Fruit fly (Drosophila melanogaster) whole organism, embryonic: Measurements from ENCODE around the gene tank.

Experiments used
- Atf-2 ChIP-seq: fragments of 200-800 bp; sonication (Bioruptor generic); optimal IDR thresholded peaks from 2 replicates; lab custom pipeline; 2016; ENCODE audit warnings: missing biosample characterization, missing genetic modification characterization
- B-H1 ChIP-seq: fragments of 200-800 bp; sonication (Bioruptor generic); IDR thresholded peaks from 3 replicates; pipeline ENCODE4 v1.3.6; 2022; ENCODE audit warnings: missing biosample characterization, missing genetic modification characterization
- BEAF-32 ChIP-seq: fragments of 200-800 bp; sonication (Bioruptor generic); optimal IDR thresholded peaks from 3 replicates; lab custom pipeline; 2017; ENCODE audit warnings: missing biosample characterization, missing genetic modification characterization, mild to moderate bottlenecking, moderate library complexity, missing genetic modification reagents
- Bdp1 ChIP-seq: fragments of 200-800 bp; sonication (Bioruptor generic); optimal IDR thresholded peaks from 3 replicates; lab custom pipeline; 2016; ENCODE audit warnings: missing biosample characterization, missing genetic modification characterization
- C15 ChIP-seq: fragments of 200-800 bp; sonication (Bioruptor generic); IDR thresholded peaks from 3 replicates; pipeline ENCODE4 v1.3.6; 2022; ENCODE audit warnings: missing biosample characterization, missing genetic modification characterization
- CG10274 ChIP-seq: fragments of 200-800 bp; sonication (Bioruptor generic); optimal IDR thresholded peaks from 3 replicates; lab custom pipeline; 2017; ENCODE audit warnings: missing biosample characterization, mild to moderate bottlenecking, missing genetic modification characterization
- CG10321 ChIP-seq: fragments of 200-800 bp; sonication (Bioruptor generic); IDR thresholded peaks from 2 replicates; pipeline ENCODE4 v1.3.6; 2022; ENCODE audit warnings: missing biosample characterization, missing genetic modification characterization
- CG10654 ChIP-seq: fragments of 200-800 bp; sonication (Bioruptor generic); optimal IDR thresholded peaks from 2 replicates; lab custom pipeline; 2016; ENCODE audit warnings: missing biosample characterization, missing genetic modification characterization
- CG17328 ChIP-seq: fragments of 200-800 bp; sonication (Bioruptor generic); IDR thresholded peaks from 2 replicates; pipeline ENCODE4 v1.3.6; 2022; ENCODE audit warnings: missing biosample characterization, missing genetic modification characterization
- CG18764 ChIP-seq: fragments of 200-800 bp; sonication (Bioruptor generic); optimal IDR thresholded peaks from 3 replicates; lab custom pipeline; 2016; ENCODE audit warnings: missing biosample characterization, missing genetic modification characterization
- CG2199 ChIP-seq: fragments of 200-800 bp; sonication (Bioruptor generic); IDR thresholded peaks from 3 replicates; pipeline ENCODE4 v1.3.6; 2022; ENCODE audit warnings: missing biosample characterization, missing genetic modification characterization
- CG3995 ChIP-seq: fragments of 200-800 bp; sonication (Bioruptor generic); optimal IDR thresholded peaks from 3 replicates; lab custom pipeline; 2016; ENCODE audit warnings: missing biosample characterization, missing genetic modification characterization
- CG42726 ChIP-seq: fragments of 200-800 bp; sonication (Bioruptor generic); IDR thresholded peaks from 2 replicates; pipeline ENCODE4 v1.3.6; 2022; ENCODE audit warnings: missing biosample characterization, missing genetic modification characterization; ENCODE audit not compliant: partially characterized antibody
- CG6654 ChIP-seq: fragments of 200-800 bp; sonication (Bioruptor generic); optimal IDR thresholded peaks from 2 replicates; lab custom pipeline; 2017; ENCODE audit warnings: missing biosample characterization, mild to moderate bottlenecking, missing genetic modification characterization
- CG6689 ChIP-seq: fragments of 200-800 bp; sonication (Bioruptor generic); IDR thresholded peaks from 2 replicates; pipeline ENCODE4 v1.3.6; 2022; ENCODE audit warnings: missing biosample characterization, missing genetic modification characterization
- CG6765 ChIP-seq: fragments of 200-800 bp; sonication (Bioruptor generic); optimal IDR thresholded peaks from 3 replicates; lab custom pipeline; 2017; ENCODE audit warnings: missing biosample characterization, mild to moderate bottlenecking, missing genetic modification characterization
- CG6813 ChIP-seq: fragments of 200-800 bp; sonication (Bioruptor generic); optimal IDR thresholded peaks from 2 replicates; lab custom pipeline; 2017; ENCODE audit warnings: missing biosample characterization, missing genetic modification characterization, mild to moderate bottlenecking, moderate library complexity, missing genetic modification reagents
- CG7928 ChIP-seq: fragments of 200-800 bp; sonication (Bioruptor generic); optimal IDR thresholded peaks from 2 replicates; lab custom pipeline; 2017; ENCODE audit warnings: missing biosample characterization, mild to moderate bottlenecking, missing genetic modification characterization
- CG8944 ChIP-seq: fragments of 200-800 bp; sonication (Bioruptor generic); optimal IDR thresholded peaks from 3 replicates; lab custom pipeline; 2016; ENCODE audit warnings: missing biosample characterization, missing genetic modification characterization
- CoRest ChIP-seq: fragments of 200-800 bp; sonication (Bioruptor generic); optimal IDR thresholded peaks from 3 replicates; lab custom pipeline; 2018; ENCODE audit warnings: missing biosample characterization, mild to moderate bottlenecking, missing genetic modification characterization, moderate library complexity
- Dek ChIP-seq: fragments of 200-800 bp; sonication (Bioruptor generic); optimal IDR thresholded peaks from 3 replicates; lab custom pipeline; 2019; ENCODE audit warnings: missing biosample characterization, mild to moderate bottlenecking, missing genetic modification characterization, moderate library complexity
- Gsc ChIP-seq: fragments of 200-800 bp; sonication (Bioruptor generic); IDR thresholded peaks from 2 replicates; pipeline ENCODE4 v1.3.6; 2022; ENCODE audit warnings: missing biosample characterization, missing genetic modification characterization
- HHEX ChIP-seq: fragments of 200-800 bp; sonication (Bioruptor generic); optimal IDR thresholded peaks from 3 replicates; lab custom pipeline; 2017; ENCODE audit warnings: missing biosample characterization, mild to moderate bottlenecking, missing genetic modification characterization, missing genetic modification reagents
- Hey ChIP-seq: fragments of 200-800 bp; sonication (Bioruptor generic); optimal IDR thresholded peaks from 3 replicates; lab custom pipeline; 2018; ENCODE audit warnings: missing biosample characterization, mild to moderate bottlenecking, missing genetic modification characterization
- HmgZ ChIP-seq: fragments of 200-800 bp; sonication (Bioruptor generic); optimal IDR thresholded peaks from 2 replicates; lab custom pipeline; 2018; ENCODE audit warnings: missing biosample characterization, mild to moderate bottlenecking, missing genetic modification characterization
- Hr3 ChIP-seq: fragments of 200-800 bp; sonication (Bioruptor generic); optimal IDR thresholded peaks from 3 replicates; lab custom pipeline; 2016; ENCODE audit warnings: missing biosample characterization, missing genetic modification characterization
- MTF-1 ChIP-seq: fragments of 200-800 bp; sonication (Bioruptor generic); optimal IDR thresholded peaks from 2 replicates; lab custom pipeline; 2018; ENCODE audit warnings: missing biosample characterization, mild to moderate bottlenecking, missing genetic modification characterization, borderline replicate concordance
- Mad ChIP-seq: fragments of 200-800 bp; sonication (Bioruptor generic); optimal IDR thresholded peaks from 2 replicates; lab custom pipeline; 2016; ENCODE audit warnings: missing biosample characterization, missing genetic modification characterization
- Nf-YB ChIP-seq: fragments of 200-800 bp; sonication (Bioruptor generic); optimal IDR thresholded peaks from 3 replicates; lab custom pipeline; 2019; ENCODE audit warnings: missing biosample characterization, mild to moderate bottlenecking, missing genetic modification characterization, moderate library complexity
- Rfx ChIP-seq: fragments of 200-800 bp; sonication (Bioruptor generic); IDR thresholded peaks from 2 replicates; pipeline ENCODE4 v1.3.6; 2022; ENCODE audit warnings: missing biosample characterization, missing genetic modification characterization
- Six4 ChIP-seq: fragments of 200-800 bp; sonication (Bioruptor generic); optimal IDR thresholded peaks from 2 replicates; lab custom pipeline; 2016; ENCODE audit warnings: missing biosample characterization, missing genetic modification characterization
- abd-A ChIP-seq: fragments of 200-800 bp; sonication (Bioruptor generic); optimal IDR thresholded peaks from 3 replicates; lab custom pipeline; 2019; ENCODE audit warnings: missing biosample characterization, mild to moderate bottlenecking, missing genetic modification characterization, moderate library complexity
- bowl ChIP-seq: fragments of 200-800 bp; sonication (Bioruptor generic); IDR thresholded peaks from 2 replicates; pipeline ENCODE4 v1.3.6; 2022; ENCODE audit warnings: missing biosample characterization, missing genetic modification characterization
- bsh ChIP-seq, 2 experiments: fragments of 200-800 bp; sonication (Bioruptor generic); optimal IDR thresholded peaks; 2 replicates each; lab custom pipeline; 2017 to 2018; ENCODE audit warnings: mild to moderate bottlenecking in 2 of 2, missing biosample characterization in 2 of 2, missing genetic modification characterization in 2 of 2, moderate library complexity in 1 of 2
- dan ChIP-seq: fragments of 200-800 bp; sonication (Bioruptor generic); IDR thresholded peaks from 2 replicates; pipeline ENCODE4 v1.3.6; 2022; ENCODE audit warnings: missing biosample characterization, missing genetic modification characterization
- ems ChIP-seq: fragments of 200-800 bp; sonication (Bioruptor generic); optimal IDR thresholded peaks from 3 replicates; lab custom pipeline; 2016; ENCODE audit warnings: missing biosample characterization, missing genetic modification characterization
- insv ChIP-seq, 2 experiments: fragments of 200-800 bp; sonication (Bioruptor generic); optimal IDR thresholded peaks; 3 replicates each; lab custom pipeline; 2016 to 2018; ENCODE audit warnings: missing biosample characterization in 2 of 2, missing genetic modification characterization in 2 of 2
- klu ChIP-seq: fragments of 200-800 bp; sonication (Bioruptor generic); IDR thresholded peaks from 2 replicates; pipeline ENCODE4 v1.3.6; 2022; ENCODE audit warnings: missing biosample characterization, missing genetic modification characterization
- lmd ChIP-seq: fragments of 200-800 bp; sonication (Bioruptor generic); IDR thresholded peaks from 2 replicates; pipeline ENCODE4 v1.3.6; 2022; ENCODE audit warnings: missing biosample characterization, missing genetic modification characterization
- lola ChIP-seq, 3 experiments: fragments of >200 bp in 2 of 3; fragments of 200-800 bp in 1 of 3; sonication (Bioruptor generic) in 1 of 3; optimal IDR thresholded peaks; 2 replicates each; lab custom pipeline; 2017 to 2019; ENCODE audit warnings: missing biosample characterization in 3 of 3, missing genetic modification characterization in 3 of 3, mild to moderate bottlenecking in 1 of 3, moderate library complexity in 1 of 3
- phol ChIP-seq: fragments of 200-800 bp; sonication (Bioruptor generic); optimal IDR thresholded peaks from 3 replicates; lab custom pipeline; 2018; ENCODE audit warnings: missing biosample characterization, mild to moderate bottlenecking, missing genetic modification characterization, moderate library complexity
- pnt ChIP-seq: fragments of 200-800 bp; sonication (Bioruptor generic); optimal IDR thresholded peaks from 3 replicates; lab custom pipeline; 2016; ENCODE audit warnings: missing biosample characterization, missing genetic modification characterization
- prd ChIP-seq, 3 experiments: fragments of >200 bp in 2 of 3; fragments of 200-800 bp in 1 of 3; sonication (Bioruptor generic) in 1 of 3; optimal IDR thresholded peaks in 2 of 3; IDR thresholded peaks in 1 of 3; 2 replicates in 2 of 3; 3 replicates in 1 of 3; pipeline versions ENCODE4 v1.3.6 to Lab custom; 2017 to 2022; ENCODE audit warnings: missing biosample characterization in 1 of 3, missing genetic modification characterization in 1 of 3
- pros ChIP-seq: fragments of 200-800 bp; sonication (Bioruptor generic); optimal IDR thresholded peaks from 3 replicates; lab custom pipeline; 2019; ENCODE audit warnings: missing biosample characterization, mild to moderate bottlenecking, missing genetic modification characterization, moderate library complexity
- ranshi ChIP-seq: fragments of 200-800 bp; sonication (Bioruptor generic); IDR thresholded peaks from 2 replicates; pipeline ENCODE4 v1.3.6; 2022; ENCODE audit warnings: missing biosample characterization, missing genetic modification characterization
- tna ChIP-seq: fragments of 200-800 bp; sonication (Bioruptor generic); IDR thresholded peaks from 2 replicates; pipeline ENCODE4 v1.3.6; 2022; ENCODE audit warnings: missing biosample characterization, missing genetic modification characterization; ENCODE audit not compliant: partially characterized antibody
- tx ChIP-seq: fragments of 200-800 bp; sonication (Bioruptor generic); optimal IDR thresholded peaks from 2 replicates; lab custom pipeline; 2016; ENCODE audit warnings: missing biosample characterization, missing genetic modification characterization
- unc-4 ChIP-seq: fragments of 200-800 bp; sonication (Bioruptor generic); IDR thresholded peaks from 2 replicates; pipeline ENCODE4 v1.3.6; 2022; ENCODE audit warnings: missing biosample characterization, missing genetic modification characterization; ENCODE audit not compliant: partially characterized antibody
- z ChIP-seq: fragments of 200-800 bp; sonication (Bioruptor generic); IDR thresholded peaks from 3 replicates; pipeline ENCODE4 v1.3.6; 2022; ENCODE audit warnings: missing biosample characterization, missing genetic modification characterization

Gene tank

dm6 chr2L:4837772-4838397 lies at the start of gene tank, which contains the start of gene CG12194 (continued):
- peak; percentile 100 for TF ChIP-seq lmd
- peak; percentile 94 for TF ChIP-seq CG6654 (GFP tag; lab: Kevin White, UChicago)
- peak; percentile 99 for TF ChIP-seq HHEX (GFP tag; lab: Kevin White, UChicago)
- peak; percentile 98 for TF ChIP-seq C15 (GFP tag; lab: Robert Waterston, UW)
- TF ChIP-seq pnt (GFP tag; lab: Kevin White, UChicago), result peak; percentile 99
- TF ChIP-seq tna (GFP tag; lab: Robert Waterston, UW), result peak; percentile 48; the same call in 1 of the 2 replicates
- peak; percentile 98 for TF ChIP-seq klu (GFP tag; lab: Robert Waterston, UW)
- TF ChIP-seq CG8944 (GFP tag; lab: Kevin White, UChicago), result peak; percentile 99
- TF ChIP-seq CG10654 (GFP tag; lab: Kevin White, UChicago), result peak; percentile 99
- peak; percentile 99 for TF ChIP-seq HmgZ
- peak; percentile 85 for TF ChIP-seq Hey
- TF ChIP-seq Nf-YB (GFP tag; lab: Kevin White, UChicago), result peak; percentile 88
- peak; percentile 99 for TF ChIP-seq B-H1 (GFP tag; lab: Robert Waterston, UW)
- peak; percentile 98 for TF ChIP-seq CG18764 (GFP tag; lab: Kevin White, UChicago)
- peak; percentile 99 for TF ChIP-seq Six4
- peak; percentile 99 for TF ChIP-seq Hr3 (GFP tag; lab: Kevin White, UChicago)
- TF ChIP-seq bowl (GFP tag; lab: Robert Waterston, UW), result peak; percentile 97
- TF ChIP-seq CG6689, result peak; percentile 99
- peak; percentile 99 for TF ChIP-seq ems (GFP tag; lab: Kevin White, UChicago)
- TF ChIP-seq CG2199 (GFP tag; lab: Robert Waterston, UW), result peak; percentile 100
- TF ChIP-seq CG17328 (GFP tag; lab: Robert Waterston, UW), result peak; percentile 100
- peak; percentile 99 for TF ChIP-seq Mad (GFP tag; lab: Kevin White, UChicago)
- TF ChIP-seq bsh (GFP tag; optimal IDR thresholded peaks at IDR 0.05; lab: Kevin White, UChicago), result peak; percentile 98 to 99
- peak; percentile 79 for TF ChIP-seq unc-4 (GFP tag; lab: Robert Waterston, UW)
- TF ChIP-seq Bdp1 (GFP tag; lab: Kevin White, UChicago), result peak; percentile 95
- peak; percentile 97 for TF ChIP-seq Dek (tag; lab: Kevin White, UChicago)
- peak; percentile 69 for TF ChIP-seq CG42726 (GFP tag; lab: Robert Waterston, UW)
- TF ChIP-seq CG10321 (GFP tag; lab: Robert Waterston, UW), result peak; percentile 89
- no peak for TF ChIP-seq abd-A (tag; lab: Kevin White, UChicago)
- TF ChIP-seq insv (GFP tag; optimal IDR thresholded peaks at IDR 0.05; lab: Kevin White, UChicago), result peak; percentile 52 to 63
- TF ChIP-seq tx (GFP tag; lab: Kevin White, UChicago), result peak; percentile 99
- peak; percentile 97 for TF ChIP-seq dan
- TF ChIP-seq lola (GFP tag; optimal IDR thresholded peaks at IDR 0.05; lab: Kevin White, UChicago), result peak in 1 of 3 experiments; percentile 95
- peak; percentile 99 for TF ChIP-seq Atf-2
- TF ChIP-seq ranshi (GFP tag; lab: Robert Waterston, UW), result peak; percentile 99
- TF ChIP-seq CG3995 (GFP tag; lab: Kevin White, UChicago), result peak; percentile 72
- TF ChIP-seq phol (tag; lab: Kevin White, UChicago), result peak; percentile 98
- peak; percentile 95 for TF ChIP-seq CG6765 (GFP tag; lab: Kevin White, UChicago)
- peak; percentile 100 for TF ChIP-seq Rfx (GFP tag; lab: Robert Waterston, UW)
- TF ChIP-seq z (GFP tag; lab: Robert Waterston, UW), result peak; percentile 86
- TF ChIP-seq Gsc (GFP tag; lab: Robert Waterston, UW), result peak; percentile 99
- peak; percentile 93 for TF ChIP-seq CG10274 (GFP tag; lab: Kevin White, UChicago)
- TF ChIP-seq pros (GFP tag; lab: Kevin White, UChicago), result no peak
- peak; percentile 82 for TF ChIP-seq CG7928 (GFP tag; lab: Kevin White, UChicago)
- no peak for TF ChIP-seq prd (optimal IDR thresholded peaks at IDR 0.05; lab: Kevin White, UChicago)
- peak; percentile 100 for TF ChIP-seq prd (GFP tag; IDR thresholded peaks at IDR 0.05; lab: Robert Waterston, UW)
- TF ChIP-seq MTF-1, result peak; percentile 98
- peak; percentile 91 for TF ChIP-seq BEAF-32 (GFP tag; lab: Kevin White, UChicago)
- peak; percentile 98 for TF ChIP-seq CG6813
- TF ChIP-seq CoRest (tag; lab: Kevin White, UChicago), result peak; percentile 98
